Fruit fly (Drosophila melanogaster) whole organism, embryonic: Measurements from ENCODE around the gene CG15347.

Source experiments
- Antp ChIP-seq: fragments of 200-800 bp; sonication (Bioruptor generic); optimal IDR thresholded peaks from 3 replicates; lab custom pipeline; 2016; ENCODE audit warnings: missing biosample characterization, missing genetic modification characterization
- B-H2 ChIP-seq: fragments of 200-800 bp; sonication (Bioruptor generic); optimal IDR thresholded peaks from 2 replicates; lab custom pipeline; 2018; ENCODE audit warnings: missing biosample characterization, mild to moderate bottlenecking, missing genetic modification characterization
- CG1024 ChIP-seq: fragments of 200-800 bp; sonication (Bioruptor generic); IDR thresholded peaks from 2 replicates; pipeline ENCODE4 v1.3.6; 2022; ENCODE audit warnings: missing biosample characterization, missing genetic modification characterization
- CG11085 ChIP-seq: fragments of 200-800 bp; sonication (Bioruptor generic); IDR thresholded peaks from 2 replicates; pipeline ENCODE4 v1.3.6; 2022; ENCODE audit warnings: missing biosample characterization, missing genetic modification characterization
- CG11723 ChIP-seq: fragments of 200-800 bp; sonication (Bioruptor generic); optimal IDR thresholded peaks from 2 replicates; lab custom pipeline; 2017; ENCODE audit warnings: missing biosample characterization, mild to moderate bottlenecking, missing genetic modification characterization
- CG12071 ChIP-seq: fragments of 200-800 bp; sonication (Bioruptor generic); optimal IDR thresholded peaks from 3 replicates; lab custom pipeline; 2018; ENCODE audit warnings: missing biosample characterization, mild to moderate bottlenecking, missing genetic modification characterization
- CG12236 ChIP-seq: fragments of 200-800 bp; sonication (Bioruptor generic); optimal IDR thresholded peaks from 2 replicates; lab custom pipeline; 2016; ENCODE audit warnings: missing biosample characterization, missing genetic modification characterization
- CG12744 ChIP-seq: fragments of 200-800 bp; sonication (Bioruptor generic); optimal IDR thresholded peaks from 2 replicates; lab custom pipeline; 2016; ENCODE audit warnings: missing biosample characterization, missing genetic modification characterization
- CG14441 ChIP-seq: fragments of 200-800 bp; sonication (Bioruptor generic); IDR thresholded peaks from 2 replicates; pipeline ENCODE4 v1.3.6; 2022; ENCODE audit warnings: missing biosample characterization, missing genetic modification characterization
- CG15514 ChIP-seq: fragments of 200-800 bp; sonication (Bioruptor generic); optimal IDR thresholded peaks from 3 replicates; lab custom pipeline; 2017; ENCODE audit warnings: missing biosample characterization, missing genetic modification characterization, mild to moderate bottlenecking, moderate library complexity, missing genetic modification reagents
- CG1602 ChIP-seq: fragments of 200-800 bp; sonication (Bioruptor generic); optimal IDR thresholded peaks from 3 replicates; lab custom pipeline; 2016; ENCODE audit warnings: missing biosample characterization, missing genetic modification characterization
- CG17568 ChIP-seq: fragments of 200-800 bp; sonication (Bioruptor generic); optimal IDR thresholded peaks from 2 replicates; lab custom pipeline; 2018; ENCODE audit warnings: missing biosample characterization, mild to moderate bottlenecking, missing genetic modification characterization, moderate library complexity
- CG2678 ChIP-seq: fragments of 200-800 bp; sonication (Bioruptor generic); optimal IDR thresholded peaks from 3 replicates; lab custom pipeline; 2019; ENCODE audit warnings: missing biosample characterization, mild to moderate bottlenecking, missing genetic modification characterization, moderate library complexity
- CG2875 ChIP-seq: fragments of 200-800 bp; sonication (Bioruptor generic); optimal IDR thresholded peaks from 2 replicates; lab custom pipeline; 2017; ENCODE audit warnings: missing biosample characterization, mild to moderate bottlenecking, missing genetic modification characterization, missing genetic modification reagents
- CG32772 ChIP-seq: fragments of 200-800 bp; sonication (Bioruptor generic); IDR thresholded peaks from 2 replicates; pipeline ENCODE4 v1.3.6; 2022; ENCODE audit warnings: missing biosample characterization, missing genetic modification characterization
- CG3726 ChIP-seq: fragments of 200-800 bp; sonication (Bioruptor generic); IDR thresholded peaks from 3 replicates; pipeline ENCODE4, ENCODE4 v1.3.6; 2022; ENCODE audit warnings: missing biosample characterization, missing genetic modification characterization
- CG4282 ChIP-seq: fragments of 200-800 bp; sonication (Bioruptor generic); optimal IDR thresholded peaks from 2 replicates; lab custom pipeline; 2016; ENCODE audit warnings: missing biosample characterization, missing genetic modification characterization
- CG6654 ChIP-seq: fragments of 200-800 bp; sonication (Bioruptor generic); optimal IDR thresholded peaks from 2 replicates; lab custom pipeline; 2017; ENCODE audit warnings: missing biosample characterization, mild to moderate bottlenecking, missing genetic modification characterization
- CG6689 ChIP-seq: fragments of 200-800 bp; sonication (Bioruptor generic); IDR thresholded peaks from 2 replicates; pipeline ENCODE4 v1.3.6; 2022; ENCODE audit warnings: missing biosample characterization, missing genetic modification characterization
- CG6765 ChIP-seq: fragments of 200-800 bp; sonication (Bioruptor generic); optimal IDR thresholded peaks from 3 replicates; lab custom pipeline; 2017; ENCODE audit warnings: missing biosample characterization, mild to moderate bottlenecking, missing genetic modification characterization
- CG7357 ChIP-seq: fragments of 200-800 bp; sonication (Bioruptor generic); IDR thresholded peaks from 3 replicates; pipeline ENCODE4 v1.3.6; 2022; ENCODE audit warnings: missing biosample characterization, missing genetic modification characterization
- CG7372 ChIP-seq: fragments of 200-800 bp; sonication (Bioruptor generic); IDR thresholded peaks from 2 replicates; pipeline ENCODE4 v1.3.6; 2022; ENCODE audit warnings: missing biosample characterization, missing genetic modification characterization
- CG7928 ChIP-seq: fragments of 200-800 bp; sonication (Bioruptor generic); optimal IDR thresholded peaks from 2 replicates; lab custom pipeline; 2017; ENCODE audit warnings: missing biosample characterization, mild to moderate bottlenecking, missing genetic modification characterization
- Dip3 ChIP-seq: fragments of 200-800 bp; sonication (Bioruptor generic); optimal IDR thresholded peaks from 3 replicates; lab custom pipeline; 2016; ENCODE audit warnings: missing biosample characterization, missing genetic modification characterization
- Ets97D ChIP-seq: fragments of 200-800 bp; sonication (Bioruptor generic); optimal IDR thresholded peaks from 3 replicates; lab custom pipeline; 2016; ENCODE audit warnings: missing biosample characterization, missing genetic modification characterization
- Fer2 ChIP-seq: fragments of 200-800 bp; sonication (Bioruptor generic); optimal IDR thresholded peaks from 2 replicates; lab custom pipeline; 2018; ENCODE audit warnings: missing biosample characterization, mild to moderate bottlenecking, missing genetic modification characterization, moderate library complexity
- HLH54F ChIP-seq: fragments of 200-800 bp; sonication (Bioruptor generic); optimal IDR thresholded peaks from 3 replicates; lab custom pipeline; 2016; ENCODE audit warnings: missing biosample characterization, missing genetic modification characterization
- HLHmδ ChIP-seq: fragments of 200-800 bp; sonication (Bioruptor generic); optimal IDR thresholded peaks from 2 replicates; lab custom pipeline; 2018; ENCODE audit warnings: missing biosample characterization, mild to moderate bottlenecking, missing genetic modification characterization, moderate library complexity
- Hr51 ChIP-seq, 2 experiments: fragments of 200-800 bp; sonication (Bioruptor generic); optimal IDR thresholded peaks; 2 replicates in 1 of 2; 3 replicates in 1 of 2; lab custom pipeline; 2016 to 2018; ENCODE audit warnings: missing biosample characterization in 2 of 2, missing genetic modification characterization in 2 of 2, mild to moderate bottlenecking in 1 of 2, moderate library complexity in 1 of 2
- Jarid2 ChIP-seq: fragments of 200-800 bp; sonication (Bioruptor generic); optimal IDR thresholded peaks from 3 replicates; lab custom pipeline; 2017; ENCODE audit warnings: mild to moderate bottlenecking, missing biosample characterization, missing genetic modification reagents, missing genetic modification characterization
- Lpt ChIP-seq: fragments of >200 bp; optimal IDR thresholded peaks from 2 replicates; lab custom pipeline; 2018; ENCODE audit warnings: missing biosample characterization, missing genetic modification characterization
- NFAT ChIP-seq: fragments of 200-800 bp; sonication (Bioruptor generic); IDR thresholded peaks from 2 replicates; pipeline ENCODE4 v1.3.6; 2022; ENCODE audit warnings: missing biosample characterization, missing genetic modification characterization
- Neu2 ChIP-seq: fragments of 200-800 bp; sonication (Bioruptor generic); optimal IDR thresholded peaks from 3 replicates; lab custom pipeline; 2016; ENCODE audit warnings: missing biosample characterization, missing genetic modification characterization, borderline replicate concordance
- Ptx1 ChIP-seq: fragments of 200-800 bp; sonication (Bioruptor generic); IDR thresholded peaks from 2 replicates; pipeline ENCODE4 v1.3.6; 2022; ENCODE audit warnings: missing biosample characterization, missing genetic modification characterization
- al ChIP-seq: fragments of 200-800 bp; sonication (Bioruptor generic); IDR thresholded peaks from 2 replicates; pipeline ENCODE4 v1.3.6; 2022; ENCODE audit warnings: missing biosample characterization, missing genetic modification characterization
- ap ChIP-seq: fragments of 200-800 bp; sonication (Bioruptor generic); IDR thresholded peaks from 2 replicates; pipeline ENCODE4 v1.3.6; 2022; ENCODE audit warnings: missing biosample characterization, missing genetic modification characterization
- ara ChIP-seq: fragments of 200-800 bp; sonication (Bioruptor generic); IDR thresholded peaks from 2 replicates; pipeline ENCODE4 v1.3.6; 2022; ENCODE audit warnings: missing biosample characterization, missing genetic modification characterization
- cas ChIP-seq: fragments of 200-800 bp; sonication (Bioruptor generic); IDR thresholded peaks from 2 replicates; pipeline ENCODE4 v1.3.6; 2022; ENCODE audit warnings: missing biosample characterization, missing genetic modification characterization
- disco-r ChIP-seq: fragments of 200-800 bp; sonication (Bioruptor generic); optimal IDR thresholded peaks from 2 replicates; lab custom pipeline; 2016; ENCODE audit warnings: missing biosample characterization, missing genetic modification characterization
- gce ChIP-seq: fragments of 200-800 bp; sonication (Bioruptor generic); IDR thresholded peaks from 3 replicates; pipeline ENCODE4 v1.3.6; 2022; ENCODE audit warnings: missing biosample characterization, missing genetic modification characterization
- gsb ChIP-seq: fragments of 200-800 bp; sonication (Bioruptor generic); IDR thresholded peaks from 2 replicates; pipeline ENCODE4 v1.3.6; 2022; ENCODE audit warnings: missing biosample characterization, missing genetic modification characterization
- klu ChIP-seq: fragments of 200-800 bp; sonication (Bioruptor generic); IDR thresholded peaks from 2 replicates; pipeline ENCODE4 v1.3.6; 2022; ENCODE audit warnings: missing biosample characterization, missing genetic modification characterization
- nmo ChIP-seq: fragments of 200-800 bp; sonication (Bioruptor generic); optimal IDR thresholded peaks from 2 replicates; lab custom pipeline; 2018; ENCODE audit warnings: missing biosample characterization, mild to moderate bottlenecking, missing genetic modification characterization, moderate library complexity
- pan ChIP-seq, 4 experiments: fragments of >200 bp in 3 of 4; fragments of 200-800 bp in 1 of 4; sonication (Bioruptor generic) in 1 of 4; optimal IDR thresholded peaks in 3 of 4; IDR thresholded peaks in 1 of 4; 2 replicates each; pipeline versions ENCODE4 v1.3.6 to Lab custom; 2017 to 2022; ENCODE audit warnings: missing biosample characterization in 2 of 4, missing genetic modification characterization in 2 of 4, mixed read lengths in 1 of 4
- pb ChIP-seq: fragments of 200-800 bp; sonication (Bioruptor generic); optimal IDR thresholded peaks from 3 replicates; lab custom pipeline; 2016; ENCODE audit warnings: missing biosample characterization, missing genetic modification characterization
- run ChIP-seq: fragments of 200-800 bp; sonication (Bioruptor generic); optimal IDR thresholded peaks from 3 replicates; lab custom pipeline; 2018; ENCODE audit warnings: missing biosample characterization, mild to moderate bottlenecking, missing genetic modification characterization
- scrt ChIP-seq: fragments of 200-800 bp; sonication (Bioruptor generic); optimal IDR thresholded peaks from 2 replicates; lab custom pipeline; 2018; ENCODE audit warnings: missing biosample characterization, mild to moderate bottlenecking, missing genetic modification characterization, moderate library complexity
- ssp ChIP-seq: fragments of 200-800 bp; sonication (Bioruptor generic); IDR thresholded peaks from 2 replicates; pipeline ENCODE4 v1.3.6; 2022; ENCODE audit warnings: missing biosample characterization, missing genetic modification characterization
- tx ChIP-seq: fragments of 200-800 bp; sonication (Bioruptor generic); optimal IDR thresholded peaks from 2 replicates; lab custom pipeline; 2016; ENCODE audit warnings: missing biosample characterization, missing genetic modification characterization
- wek ChIP-seq: fragments of 200-800 bp; sonication (Bioruptor generic); optimal IDR thresholded peaks from 3 replicates; lab custom pipeline; 2018; ENCODE audit warnings: missing biosample characterization, mild to moderate bottlenecking, missing genetic modification characterization, moderate library complexity

CG15347 gene

DNA sequence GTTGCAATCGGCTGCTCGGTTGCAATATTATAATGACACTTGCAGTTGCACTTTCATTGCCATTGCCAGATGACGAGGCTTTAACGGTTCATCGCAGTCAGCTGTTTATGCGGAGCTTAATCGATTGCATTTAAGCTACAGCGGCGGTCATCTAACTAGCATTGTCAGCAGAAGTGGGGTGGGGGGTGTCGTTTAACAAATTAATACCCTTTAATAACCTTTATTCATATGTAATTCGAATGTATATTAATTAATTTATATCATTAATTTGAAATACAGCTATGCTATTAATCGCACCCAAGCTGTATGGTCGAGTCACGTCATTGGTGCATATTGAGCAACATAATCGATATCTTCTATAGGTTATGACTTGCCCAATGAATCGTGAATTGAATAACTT, 32.2 kb upstream of the CG15347 start (continued):
- TF ChIP-seq Hr51 (GFP tag; optimal IDR thresholded peaks at IDR 0.05; lab: Kevin White, UChicago): peak in 1 of 2 experiments; percentile 89
- no peak for TF ChIP-seq cas (GFP tag; lab: Robert Waterston, UW)
- TF ChIP-seq CG7372 (GFP tag; lab: Robert Waterston, UW): peak; percentile 62; the same call in 1 of the 2 replicates
- 0 out of 2 replicates have a peak, but pooled peaks have one; percentile 31 for TF ChIP-seq al (GFP tag; lab: Robert Waterston, UW)
- TF ChIP-seq CG7357 (GFP tag; lab: Robert Waterston, UW): peak; percentile 73; the same call in 2 of the 3 replicates
- TF ChIP-seq CG14441 (GFP tag; lab: Robert Waterston, UW): peak; percentile 89
- peak; percentile 82 for TF ChIP-seq CG2678 (tag; lab: Kevin White, UChicago)
- TF ChIP-seq CG12236 (GFP tag; lab: Kevin White, UChicago): no peak
- peak; percentile 72 for TF ChIP-seq CG1024 (GFP tag; lab: Robert Waterston, UW)
- TF ChIP-seq HLHmδ (GFP tag; lab: Kevin White, UChicago): no peak
- no peak for TF ChIP-seq Antp
- TF ChIP-seq Lpt (GFP tag; lab: Kevin White, UChicago): no peak
- peak; percentile 78 for TF ChIP-seq nmo (GFP tag; lab: Kevin White, UChicago)
- TF ChIP-seq CG6689 (GFP tag; lab: Robert Waterston, UW): peak; percentile 89
- peak; percentile 66 for TF ChIP-seq wek (GFP tag; lab: Kevin White, UChicago)
- TF ChIP-seq CG4282 (GFP tag; lab: Kevin White, UChicago): no peak
- TF ChIP-seq CG6654 (GFP tag; lab: Kevin White, UChicago): peak; percentile 25
- TF ChIP-seq B-H2 (GFP tag; lab: Kevin White, UChicago): no peak
- peak; percentile 83 for TF ChIP-seq CG32772 (GFP tag; lab: Robert Waterston, UW)
- no peak; the same call in 1 of the 2 replicates for TF ChIP-seq gsb (GFP tag; lab: Robert Waterston, UW)
- TF ChIP-seq Ptx1 (GFP tag; lab: Robert Waterston, UW): peak; percentile 87
- TF ChIP-seq CG12071: peak; percentile 78
- TF ChIP-seq klu: 0 out of 2 replicates have a peak, but pooled peaks have one; percentile 26
- no peak for TF ChIP-seq Dip3 (GFP tag; lab: Kevin White, UChicago)
- TF ChIP-seq CG3726 (GFP tag; lab: Robert Waterston, UW): peak; percentile 81; the same call in 2 of the 3 replicates
- no peak for TF ChIP-seq CG6765 (GFP tag; lab: Kevin White, UChicago)
- TF ChIP-seq Ets97D: no peak
- no peak for TF ChIP-seq CG12744
- no peak for TF ChIP-seq HLH54F (GFP tag; lab: Kevin White, UChicago)
- TF ChIP-seq CG11085 (GFP tag; lab: Robert Waterston, UW): 0 out of 2 replicates have a peak, but pooled peaks have one; percentile 46
- TF ChIP-seq Fer2 (tag; lab: Kevin White, UChicago): peak; percentile 35
- no peak for TF ChIP-seq CG7928 (GFP tag; lab: Kevin White, UChicago)
- peak; percentile 76 for TF ChIP-seq run (tag; lab: Kevin White, UChicago)
- peak; percentile 88 for TF ChIP-seq ap (GFP tag; lab: Robert Waterston, UW)
- peak; percentile 45; the same call in 1 of the 2 replicates for TF ChIP-seq NFAT
- TF ChIP-seq Neu2 (GFP tag; lab: Kevin White, UChicago): no peak
- peak; percentile 47 for TF ChIP-seq Jarid2 (GFP tag; lab: Kevin White, UChicago)
- peak; percentile 77 for TF ChIP-seq ara (GFP tag; lab: Robert Waterston, UW)
- TF ChIP-seq CG15514 (GFP tag; lab: Kevin White, UChicago): peak; percentile 31
- no peak for TF ChIP-seq tx
- peak; percentile 66 for TF ChIP-seq ssp
- no peak for TF ChIP-seq pan (optimal IDR thresholded peaks at IDR 0.05; lab: Kevin White, UChicago)
- TF ChIP-seq pan (GFP tag; optimal IDR thresholded peaks at IDR 0.05 in 1 of 2, IDR thresholded peaks at IDR 0.05 in 1 of 2): peak in 1 of 2 experiments; percentile 90
- no peak for TF ChIP-seq disco-r (GFP tag; lab: Kevin White, UChicago)
- TF ChIP-seq scrt (GFP tag; lab: Kevin White, UChicago): peak; percentile 27
- peak; percentile 61 for TF ChIP-seq CG11723 (GFP tag; lab: Kevin White, UChicago)
- peak; percentile 47 for TF ChIP-seq CG1602 (GFP tag; lab: Kevin White, UChicago)
- peak; percentile 39 for TF ChIP-seq CG17568
- no peak for TF ChIP-seq pb (GFP tag; lab: Kevin White, UChicago)
- peak; percentile 78 for TF ChIP-seq CG2875 (GFP tag; lab: Kevin White, UChicago)
- peak; percentile 79; the same call in 1 of the 3 replicates for TF ChIP-seq gce (GFP tag; lab: Robert Waterston, UW)
